Fruit fly (Drosophila melanogaster): ENCODE data around the gene CG34007.

The CG34007 gene

DNA sequence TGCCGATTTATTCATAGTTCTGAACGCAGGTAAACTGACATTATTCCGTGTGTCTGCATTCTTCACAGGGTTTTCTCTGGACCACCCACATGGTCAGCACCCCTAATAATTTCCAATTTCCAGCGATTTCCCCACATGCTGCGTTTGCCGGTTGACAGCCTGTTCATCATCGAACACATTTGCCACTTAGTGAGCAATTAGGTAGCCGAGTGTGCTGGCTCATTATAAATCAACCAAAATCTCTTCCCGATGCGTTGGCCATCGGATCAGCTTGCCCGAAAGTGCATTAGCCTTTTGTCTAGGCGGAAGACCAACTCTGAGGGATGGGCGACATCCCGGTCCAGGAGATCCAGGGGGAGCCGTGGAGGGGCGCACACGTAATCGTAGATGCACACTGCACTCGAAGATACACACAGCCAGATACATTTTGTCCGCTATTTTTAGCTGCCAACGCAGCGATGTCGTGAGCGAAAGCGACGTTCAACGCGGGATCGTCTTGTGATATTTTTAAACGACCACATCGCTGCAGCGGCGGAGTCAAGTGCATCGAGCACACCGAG, 18.0 kb upstream of the CG34007 start:
- no peak for TF ChIP-seq CG8159 (tag; optimal IDR thresholded peaks at IDR 0.05)
- TF ChIP-seq CG32121 (GFP tag; IDR thresholded peaks at IDR 0.05) = peak; percentile 42; the same call in 1 of the 2 replicates
- no peak for TF ChIP-seq EcR (GFP tag; optimal IDR thresholded peaks at IDR 0.05)
- TF ChIP-seq CG17806 (tag; optimal IDR thresholded peaks at IDR 0.05) = no peak

DNA sequence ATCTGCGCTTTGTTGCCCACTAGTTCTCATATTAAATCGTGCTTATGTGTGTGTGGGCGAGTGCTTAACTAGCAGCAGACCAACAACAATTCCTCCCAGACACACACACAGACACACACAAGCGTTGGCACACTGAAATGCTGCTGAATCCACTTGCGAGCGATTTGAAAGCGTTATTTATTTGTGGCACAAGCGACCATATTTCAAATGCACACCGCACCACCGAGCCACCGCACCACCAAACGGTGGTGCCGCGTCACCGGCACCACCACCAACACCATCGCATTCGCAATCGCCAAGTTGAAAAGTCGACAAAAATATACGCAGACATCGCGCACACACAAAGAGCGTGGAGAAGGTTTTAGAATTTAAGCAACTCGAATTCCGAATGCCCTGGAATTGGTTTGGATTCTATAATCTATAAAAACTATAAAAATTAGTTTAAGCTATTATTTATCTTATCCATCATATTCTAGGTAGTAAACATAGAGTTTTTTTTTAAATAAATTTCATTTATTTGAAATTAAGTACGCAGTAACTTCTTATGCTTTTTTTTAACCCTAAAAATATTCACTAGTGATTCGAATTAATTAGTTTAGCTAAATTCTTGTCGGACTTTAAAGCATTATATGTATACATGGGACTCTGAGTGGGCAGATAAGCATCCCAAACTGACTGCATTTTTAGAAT, 16.1 kb upstream of the CG34007 start:
- TF ChIP-seq CG17806 (tag; optimal IDR thresholded peaks at IDR 0.05) (peak; percentile 12), CG8159 (tag; optimal IDR thresholded peaks at IDR 0.05) (peak; percentile 14), CG10348 (GFP tag; IDR thresholded peaks at IDR 0.05) (no peak), CG4496 (GFP tag; IDR thresholded peaks at IDR 0.05) (peak; percentile 32; the same call in 1 of the 3 replicates), Ets98B (GFP tag; IDR thresholded peaks at IDR 0.05) (no peak), Pif1A (GFP tag; optimal IDR thresholded peaks at IDR 0.05) (no peak), CG8301 (tag; optimal IDR thresholded peaks at IDR 0.05) (peak; percentile 30), EcR (GFP tag; optimal IDR thresholded peaks at IDR 0.05) (no peak), CG15710 (tag; optimal IDR thresholded peaks at IDR 0.05) (peak; percentile 36), CG9948 (tag; optimal IDR thresholded peaks at IDR 0.05) (peak; percentile 34), Snoo (tag; optimal IDR thresholded peaks at IDR 0.05) (no peak), CG14655 (GFP tag; optimal IDR thresholded peaks at IDR 0.05) (peak; percentile 54), CG12605 (GFP tag; IDR thresholded peaks at IDR 0.05) (no peak), CG32121 (GFP tag; IDR thresholded peaks at IDR 0.05) (peak; percentile 54; the same call in 1 of the 2 replicates)

DNA sequence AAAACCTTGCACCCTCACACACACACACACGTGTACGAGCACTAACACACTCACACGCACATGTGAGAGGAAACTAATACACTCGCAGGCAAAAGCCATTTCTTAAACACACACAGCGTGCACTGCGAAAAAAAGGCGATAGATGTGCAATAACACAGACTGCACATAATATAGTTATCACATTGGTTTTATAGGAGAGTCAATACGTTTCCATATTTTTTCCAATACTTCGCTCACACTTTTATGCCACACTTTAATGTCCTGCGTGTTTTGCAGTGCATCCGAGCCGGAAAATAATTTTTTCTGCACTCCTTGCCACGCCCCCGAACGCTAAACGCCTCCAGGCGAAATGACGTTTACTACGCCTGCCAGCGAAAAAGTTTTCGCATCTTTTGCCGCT, 15.1 kb upstream of the CG34007 start:
- TF ChIP-seq Snoo (tag; optimal IDR thresholded peaks at IDR 0.05) (no peak), CG10348 (GFP tag; IDR thresholded peaks at IDR 0.05) (no peak), Ets98B (GFP tag; IDR thresholded peaks at IDR 0.05) (peak; percentile 31; the same call in 1 of the 2 replicates), CG14655 (GFP tag; optimal IDR thresholded peaks at IDR 0.05) (peak; percentile 23), CG8301 (tag; optimal IDR thresholded peaks at IDR 0.05) (peak; percentile 37), CG17806 (tag; optimal IDR thresholded peaks at IDR 0.05) (no peak), fd96Ca (GFP tag; IDR thresholded peaks at IDR 0.05) (peak; percentile 75; the same call in 2 of the 3 replicates), CG13204 (GFP tag; optimal IDR thresholded peaks at IDR 0.05) (no peak), CG9948 (tag; optimal IDR thresholded peaks at IDR 0.05) (no peak), CG15710 (tag; optimal IDR thresholded peaks at IDR 0.05) (no peak), CG4496 (GFP tag; IDR thresholded peaks at IDR 0.05) (peak; percentile 71), D1 (tag; optimal IDR thresholded peaks at IDR 0.05) (no peak), rn (GFP tag; IDR thresholded peaks at IDR 0.05) (peak; percentile 29; the same call in 1 of the 2 replicates), CG8159 (tag; optimal IDR thresholded peaks at IDR 0.05) (peak; percentile 9), CG34367 (tag; optimal IDR thresholded peaks at IDR 0.05) (no peak), CG12605 (GFP tag; IDR thresholded peaks at IDR 0.05) (0 out of 2 replicates have a peak, but pooled peaks have one; percentile 18)

DNA sequence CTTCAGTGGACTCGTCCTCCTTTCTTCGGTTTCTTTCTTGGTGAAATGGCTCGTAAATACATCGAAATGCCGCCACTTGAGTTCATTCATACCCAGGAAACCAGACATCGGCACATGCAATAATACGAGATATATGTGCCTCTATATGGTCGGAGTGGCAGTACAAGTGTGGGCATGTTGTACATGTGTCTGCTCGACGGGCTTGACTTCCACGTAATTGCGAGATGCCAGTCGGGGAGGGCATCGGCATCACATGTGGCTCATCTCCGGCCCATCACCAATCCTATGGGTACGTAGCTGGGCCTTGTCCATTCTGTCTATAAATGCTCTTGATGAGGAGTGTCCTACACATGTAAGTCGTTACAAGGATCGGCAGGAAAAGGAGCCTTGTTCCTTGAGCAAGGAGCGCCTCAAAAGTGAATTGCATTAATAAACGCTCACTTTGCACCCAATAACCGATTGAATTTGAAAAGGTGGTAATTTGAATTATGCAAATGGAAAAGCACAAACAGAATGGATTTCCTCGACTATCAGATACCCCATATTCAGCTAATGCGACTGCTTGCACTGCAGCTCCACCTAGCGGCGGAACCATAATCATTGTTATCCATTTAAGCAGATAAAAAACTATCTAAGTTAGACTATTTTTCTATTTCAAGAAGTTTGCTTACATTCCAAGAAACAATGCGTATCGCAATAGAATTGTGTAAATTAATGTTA, 13.5 kb upstream of the CG34007 start:
- TF ChIP-seq EcR (GFP tag; optimal IDR thresholded peaks at IDR 0.05) (peak; percentile 26), Pif1B (GFP tag; optimal IDR thresholded peaks at IDR 0.05) (no peak)

DNA sequence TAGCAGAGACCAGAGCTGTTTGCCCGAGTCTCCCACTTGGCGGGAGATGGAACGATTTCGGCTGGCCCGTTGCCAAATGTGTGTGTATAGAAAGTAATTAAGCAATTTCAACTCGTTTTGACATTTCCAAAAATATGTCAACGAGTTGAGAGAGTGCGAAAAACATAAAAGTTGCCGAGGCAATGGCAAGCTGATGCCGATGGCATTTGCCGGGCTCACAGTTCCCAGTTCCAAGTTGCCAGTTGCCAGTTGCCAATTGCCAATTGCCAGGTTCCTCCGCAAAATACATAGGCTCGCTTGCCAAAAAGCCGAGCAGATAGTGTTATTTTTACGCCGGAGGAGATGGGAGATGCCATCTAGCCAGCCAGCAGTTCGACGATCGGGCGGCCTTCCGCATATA, 11.2 kb upstream of the CG34007 start:
- TF ChIP-seq gl (tag; optimal IDR thresholded peaks at IDR 0.05) = no peak
- TF ChIP-seq CG32121 (GFP tag; IDR thresholded peaks at IDR 0.05) = peak; percentile 50; the same call in 1 of the 2 replicates

DNA sequence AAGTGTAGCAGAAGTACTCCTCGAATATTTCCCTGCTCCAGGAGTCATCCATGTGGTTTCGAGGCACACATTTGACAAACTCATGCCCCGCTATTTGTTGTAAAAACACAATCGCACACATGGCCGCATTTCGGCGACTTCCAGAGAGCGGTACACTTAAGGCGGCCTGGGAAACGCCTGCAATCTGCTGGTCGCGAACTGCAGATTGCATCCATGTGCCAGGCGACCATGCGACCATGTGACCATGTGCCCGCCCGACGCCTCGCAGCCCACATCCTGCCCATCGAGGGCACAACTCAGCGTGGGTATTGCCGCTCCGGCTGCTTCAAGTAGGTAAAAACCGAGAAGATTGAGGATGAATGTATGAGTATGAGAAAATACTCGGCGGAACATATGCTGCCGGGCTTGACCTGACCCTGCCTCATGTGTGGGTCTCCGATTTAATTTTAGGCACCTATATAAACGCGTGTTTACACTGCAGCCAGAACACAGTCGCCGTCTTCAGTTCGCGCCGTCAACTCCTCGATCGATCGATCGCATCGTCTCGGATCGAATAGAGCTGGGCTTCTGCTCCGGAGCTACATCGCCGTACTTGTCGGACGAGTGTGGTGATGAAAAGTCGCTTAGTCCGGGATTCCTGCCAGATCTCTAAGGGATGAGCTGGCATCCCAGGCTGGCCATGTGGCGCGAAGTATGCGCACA, 8.6 kb upstream of the CG34007 start:
- no peak for TF ChIP-seq CG8301 (tag; optimal IDR thresholded peaks at IDR 0.05)
- no peak for TF ChIP-seq Pif1B (GFP tag; optimal IDR thresholded peaks at IDR 0.05)
- no peak for TF ChIP-seq CG4496 (GFP tag; IDR thresholded peaks at IDR 0.05)
- no peak for TF ChIP-seq CG17806 (tag; optimal IDR thresholded peaks at IDR 0.05)
- TF ChIP-seq CG15710 (tag; optimal IDR thresholded peaks at IDR 0.05) = no peak
- TF ChIP-seq rn (GFP tag; IDR thresholded peaks at IDR 0.05) = no peak
- TF ChIP-seq Snoo (tag; optimal IDR thresholded peaks at IDR 0.05) = no peak
- TF ChIP-seq CG13204 (GFP tag; optimal IDR thresholded peaks at IDR 0.05) = no peak
- no peak for TF ChIP-seq CG8159 (tag; optimal IDR thresholded peaks at IDR 0.05)
- no peak for TF ChIP-seq CG32121 (GFP tag; IDR thresholded peaks at IDR 0.05)

Data from whole organism, pupa.